Fruit fly (Drosophila melanogaster) whole organism, embryonic: Measurements from ENCODE around the gene gammaTub37C.

ENCODE experiments used
- Asciz ChIP-seq: fragments of 200-800 bp; sonication (Bioruptor generic); optimal IDR thresholded peaks from 2 replicates; lab custom pipeline; 2017; ENCODE audit warnings: missing biosample characterization, mild to moderate bottlenecking, missing genetic modification characterization, missing genetic modification reagents
- Bgb ChIP-seq: fragments of 200-800 bp; sonication (Bioruptor generic); IDR thresholded peaks from 2 replicates; pipeline ENCODE4 v1.3.6; 2022; ENCODE audit warnings: missing biosample characterization, missing genetic modification characterization; ENCODE audit not compliant: partially characterized antibody
- CG12744 ChIP-seq: fragments of 200-800 bp; sonication (Bioruptor generic); optimal IDR thresholded peaks from 2 replicates; lab custom pipeline; 2016; ENCODE audit warnings: missing biosample characterization, missing genetic modification characterization
- CG13296 ChIP-seq: fragments of 200-800 bp; sonication (Bioruptor generic); optimal IDR thresholded peaks from 3 replicates; lab custom pipeline; 2018; ENCODE audit warnings: missing biosample characterization, mild to moderate bottlenecking, missing genetic modification characterization
- CG1529 ChIP-seq: fragments of 200-800 bp; sonication (Bioruptor generic); optimal IDR thresholded peaks from 3 replicates; lab custom pipeline; 2018; ENCODE audit warnings: missing biosample characterization, missing genetic modification characterization
- CG15514 ChIP-seq: fragments of 200-800 bp; sonication (Bioruptor generic); optimal IDR thresholded peaks from 3 replicates; lab custom pipeline; 2017; ENCODE audit warnings: missing biosample characterization, missing genetic modification characterization, mild to moderate bottlenecking, moderate library complexity, missing genetic modification reagents
- CG17186 ChIP-seq: fragments of 200-800 bp; sonication (Bioruptor generic); optimal IDR thresholded peaks from 3 replicates; lab custom pipeline; 2017; ENCODE audit warnings: missing biosample characterization, missing genetic modification reagents, missing genetic modification characterization
- CG18262 ChIP-seq: fragments of 200-800 bp; optimal IDR thresholded peaks from 3 replicates; lab custom pipeline; 2019; ENCODE audit warnings: missing biosample characterization, mild to moderate bottlenecking, missing genetic modification characterization, moderate library complexity
- CG30020 ChIP-seq: fragments of 200-800 bp; optimal IDR thresholded peaks from 2 replicates; lab custom pipeline; 2019; ENCODE audit warnings: missing biosample characterization, mild to moderate bottlenecking, missing genetic modification characterization, moderate library complexity
- CG33213 ChIP-seq: fragments of 200-800 bp; sonication (Bioruptor generic); optimal IDR thresholded peaks from 3 replicates; lab custom pipeline; 2016; ENCODE audit warnings: missing biosample characterization, missing genetic modification characterization
- CG3995 ChIP-seq: fragments of 200-800 bp; sonication (Bioruptor generic); optimal IDR thresholded peaks from 3 replicates; lab custom pipeline; 2016; ENCODE audit warnings: missing biosample characterization, missing genetic modification characterization
- CG6254 ChIP-seq: fragments of 200-800 bp; sonication (Bioruptor generic); optimal IDR thresholded peaks from 3 replicates; lab custom pipeline; 2017; ENCODE audit warnings: mild to moderate bottlenecking, missing biosample characterization, missing genetic modification reagents, missing genetic modification characterization
- CG8359 ChIP-seq: fragments of 200-800 bp; sonication (Bioruptor generic); optimal IDR thresholded peaks from 2 replicates; lab custom pipeline; 2017; ENCODE audit warnings: missing biosample characterization, mild to moderate bottlenecking, missing genetic modification characterization, borderline replicate concordance
- CG8765 ChIP-seq: fragments of 200-800 bp; sonication (Bioruptor generic); IDR thresholded peaks from 2 replicates; pipeline ENCODE4 v1.3.6; 2022; ENCODE audit warnings: missing biosample characterization, missing genetic modification characterization
- CG8924 ChIP-seq: fragments of 200-800 bp; optimal IDR thresholded peaks from 3 replicates; lab custom pipeline; 2019; ENCODE audit warnings: missing biosample characterization, mild to moderate bottlenecking, missing genetic modification characterization, moderate library complexity
- CoRest ChIP-seq: fragments of 200-800 bp; sonication (Bioruptor generic); optimal IDR thresholded peaks from 3 replicates; lab custom pipeline; 2018; ENCODE audit warnings: missing biosample characterization, mild to moderate bottlenecking, missing genetic modification characterization, moderate library complexity
- CrebB ChIP-seq: fragments of 200-800 bp; sonication (Bioruptor generic); optimal IDR thresholded peaks from 3 replicates; lab custom pipeline; 2018; ENCODE audit warnings: missing biosample characterization, mild to moderate bottlenecking, missing genetic modification characterization
- Dp ChIP-seq: fragments of 200-800 bp; sonication (Bioruptor generic); optimal IDR thresholded peaks from 2 replicates; lab custom pipeline; 2018; ENCODE audit warnings: missing biosample characterization, mild to moderate bottlenecking, missing genetic modification characterization, moderate library complexity
- E2f2 ChIP-seq: fragments of 200-800 bp; sonication (Bioruptor generic); IDR thresholded peaks from 2 replicates; pipeline ENCODE4 v1.3.6; 2022; ENCODE audit warnings: missing biosample characterization, missing genetic modification characterization
- Ets97D ChIP-seq: fragments of 200-800 bp; sonication (Bioruptor generic); optimal IDR thresholded peaks from 3 replicates; lab custom pipeline; 2016; ENCODE audit warnings: missing biosample characterization, missing genetic modification characterization
- Gsc ChIP-seq: fragments of 200-800 bp; sonication (Bioruptor generic); IDR thresholded peaks from 2 replicates; pipeline ENCODE4 v1.3.6; 2022; ENCODE audit warnings: missing biosample characterization, missing genetic modification characterization
- H2.0 ChIP-seq: fragments of 200-800 bp; sonication (Bioruptor generic); IDR thresholded peaks from 2 replicates; pipeline ENCODE4 v1.3.6; 2022; ENCODE audit warnings: missing biosample characterization, missing genetic modification characterization
- HmgZ ChIP-seq: fragments of 200-800 bp; sonication (Bioruptor generic); optimal IDR thresholded peaks from 2 replicates; lab custom pipeline; 2018; ENCODE audit warnings: missing biosample characterization, mild to moderate bottlenecking, missing genetic modification characterization
- Hr39 ChIP-seq: fragments of >200 bp; optimal IDR thresholded peaks from 2 replicates; lab custom pipeline; 2017
- MBD-R2 ChIP-seq: fragments of 200-800 bp; sonication (Bioruptor generic); IDR thresholded peaks from 2 replicates; pipeline ENCODE4 v1.3.6; 2022; ENCODE audit warnings: missing biosample characterization, missing genetic modification characterization
- Max ChIP-seq: fragments of 200-800 bp; sonication (Bioruptor generic); optimal IDR thresholded peaks from 2 replicates; lab custom pipeline; 2016; ENCODE audit warnings: missing biosample characterization, mild to moderate bottlenecking, missing genetic modification characterization
- Poxn ChIP-seq: fragments of 200-800 bp; sonication (Bioruptor generic); IDR thresholded peaks from 2 replicates; pipeline ENCODE4 v1.3.6; 2022; ENCODE audit warnings: missing biosample characterization, missing genetic modification characterization
- Sox100B ChIP-seq: fragments of 200-800 bp; sonication (Bioruptor generic); optimal IDR thresholded peaks from 3 replicates; lab custom pipeline; 2018; ENCODE audit warnings: missing biosample characterization, mild to moderate bottlenecking, missing genetic modification characterization
- Sox102F ChIP-seq: fragments of 200-800 bp; sonication (Bioruptor generic); optimal IDR thresholded peaks from 2 replicates; lab custom pipeline; 2018; ENCODE audit warnings: missing biosample characterization, mild to moderate bottlenecking, missing genetic modification characterization, moderate library complexity
- Sry-δ ChIP-seq: fragments of 200-800 bp; sonication (Bioruptor generic); optimal IDR thresholded peaks from 2 replicates; lab custom pipeline; 2016; ENCODE audit warnings: missing biosample characterization, missing genetic modification characterization
- chn ChIP-seq: fragments of 200-800 bp; sonication (Bioruptor generic); optimal IDR thresholded peaks from 2 replicates; lab custom pipeline; 2016; ENCODE audit warnings: missing biosample characterization, missing genetic modification characterization
- disco-r ChIP-seq: fragments of 200-800 bp; sonication (Bioruptor generic); optimal IDR thresholded peaks from 2 replicates; lab custom pipeline; 2016; ENCODE audit warnings: missing biosample characterization, missing genetic modification characterization
- exex ChIP-seq: fragments of 200-800 bp; sonication (Bioruptor generic); optimal IDR thresholded peaks from 4 replicates; lab custom pipeline; 2018; ENCODE audit warnings: missing biosample characterization, mild to moderate bottlenecking, missing genetic modification characterization, moderate library complexity
- fd3F ChIP-seq: fragments of 200-800 bp; sonication (Bioruptor generic); optimal IDR thresholded peaks from 2 replicates; lab custom pipeline; 2018; ENCODE audit warnings: missing biosample characterization, mild to moderate bottlenecking, missing genetic modification characterization, moderate library complexity
- gfzf ChIP-seq: fragments of 200-800 bp; sonication (Bioruptor generic); optimal IDR thresholded peaks from 2 replicates; lab custom pipeline; 2016; ENCODE audit warnings: missing biosample characterization, mild to moderate bottlenecking, missing genetic modification characterization, moderate library complexity
- gro ChIP-seq: fragments of 200-800 bp; sonication (Bioruptor generic); optimal IDR thresholded peaks from 2 replicates; lab custom pipeline; 2016; ENCODE audit warnings: missing biosample characterization, missing genetic modification characterization
- gsb-n ChIP-seq: fragments of 200-800 bp; sonication (Bioruptor generic); optimal IDR thresholded peaks from 3 replicates; lab custom pipeline; 2018; ENCODE audit warnings: missing biosample characterization, mild to moderate bottlenecking, missing genetic modification characterization
- hth ChIP-seq: fragments of >200 bp; optimal IDR thresholded peaks from 2 replicates; lab custom pipeline; 2017; ENCODE audit warnings: inconsistent platforms
- insv ChIP-seq, 2 experiments: fragments of 200-800 bp; sonication (Bioruptor generic); optimal IDR thresholded peaks; 3 replicates each; lab custom pipeline; 2016 to 2018; ENCODE audit warnings: missing biosample characterization in 2 of 2, missing genetic modification characterization in 2 of 2
- jumu ChIP-seq: fragments of 200-800 bp; sonication (Bioruptor generic); optimal IDR thresholded peaks from 3 replicates; lab custom pipeline; 2016; ENCODE audit warnings: missing biosample characterization, missing genetic modification characterization
- lab ChIP-seq: fragments of 200-800 bp; sonication (Bioruptor generic); optimal IDR thresholded peaks from 3 replicates; lab custom pipeline; 2017; ENCODE audit warnings: missing biosample characterization, missing genetic modification characterization, mild to moderate bottlenecking, moderate library complexity, missing genetic modification reagents
- luna ChIP-seq: fragments of 200-800 bp; sonication (Bioruptor generic); optimal IDR thresholded peaks from 2 replicates; lab custom pipeline; 2016; ENCODE audit warnings: missing biosample characterization, missing genetic modification characterization
- repo ChIP-seq: fragments of 200-800 bp; sonication (Bioruptor generic); optimal IDR thresholded peaks from 2 replicates; lab custom pipeline; 2016; ENCODE audit warnings: missing biosample characterization, missing genetic modification characterization
- ro ChIP-seq: fragments of 200-800 bp; sonication (Bioruptor generic); IDR thresholded peaks from 2 replicates; pipeline ENCODE4 v1.3.6; 2022; ENCODE audit warnings: missing biosample characterization, missing genetic modification characterization
- row ChIP-seq: fragments of 200-800 bp; sonication (Bioruptor generic); IDR thresholded peaks from 3 replicates; pipeline ENCODE4 v1.3.6; 2022; ENCODE audit warnings: missing biosample characterization, missing genetic modification characterization
- salm ChIP-seq: fragments of 200-800 bp; sonication (Bioruptor generic); optimal IDR thresholded peaks from 2 replicates; lab custom pipeline; 2018; ENCODE audit warnings: missing biosample characterization, mild to moderate bottlenecking, missing genetic modification characterization
- schlank ChIP-seq: fragments of 200-800 bp; sonication (Bioruptor generic); optimal IDR thresholded peaks from 2 replicates; lab custom pipeline; 2018; ENCODE audit warnings: missing biosample characterization, mild to moderate bottlenecking, missing genetic modification characterization
- slbo ChIP-seq: fragments of 200-800 bp; sonication (Bioruptor generic); IDR thresholded peaks from 2 replicates; pipeline ENCODE4 v1.3.6; 2022; ENCODE audit warnings: missing biosample characterization, missing genetic modification characterization
- stwl ChIP-seq: fragments of 200-800 bp; sonication (Bioruptor generic); optimal IDR thresholded peaks from 3 replicates; lab custom pipeline; 2018; ENCODE audit warnings: missing biosample characterization, mild to moderate bottlenecking, missing genetic modification characterization, moderate library complexity
- vvl ChIP-seq: fragments of 200-800 bp; sonication (Bioruptor generic); IDR thresholded peaks from 2 replicates; pipeline ENCODE4 v1.3.6; 2022; ENCODE audit warnings: missing biosample characterization, missing genetic modification characterization
- zen ChIP-seq: fragments of 200-800 bp; sonication (Bioruptor generic); optimal IDR thresholded peaks from 3 replicates; lab custom pipeline; 2018; ENCODE audit warnings: missing biosample characterization, mild to moderate bottlenecking, missing genetic modification characterization, moderate library complexity

gammaTub37C gene

DNA sequence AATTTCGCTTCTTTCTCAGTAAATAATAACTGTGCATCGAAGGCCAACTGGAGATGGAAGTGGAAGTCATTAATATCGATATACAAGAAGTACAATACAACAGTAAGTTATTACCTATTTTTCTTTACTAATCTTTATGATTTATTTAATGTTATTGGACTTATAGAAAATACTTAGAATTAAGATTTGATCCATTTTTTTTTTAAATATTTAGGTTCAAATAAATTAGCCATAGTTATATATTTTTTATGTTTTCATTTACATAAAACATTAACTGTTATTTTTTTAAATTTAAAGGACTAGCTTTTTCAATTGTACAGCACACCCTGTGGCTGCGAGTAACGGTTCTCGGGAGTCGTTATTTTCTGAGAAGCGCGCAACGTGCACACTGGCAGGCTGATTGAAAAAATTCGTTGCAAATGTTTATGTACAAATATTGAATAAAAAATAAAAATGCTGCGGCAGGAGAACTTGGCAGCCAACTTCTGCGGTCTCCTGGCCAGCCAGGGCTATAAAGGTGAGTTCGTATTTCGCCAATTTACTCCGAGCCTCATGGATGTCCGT lies at the start of gene gammaTub37C, which contains the start of gene pigeon:
Gene gammaTub37C, minus strand, starts transcription at position 51 of the 564 bp plus-strand sequence.
Gene pigeon, plus strand, starts transcription at position 368 of the 564 bp plus-strand sequence.
- TF ChIP-seq CG8359, result no peak
- TF ChIP-seq CG8924 (tag; lab: Kevin White, UChicago), result peak; percentile 12
- TF ChIP-seq CG8765 (GFP tag; lab: Robert Waterston, UW), result no peak
- no peak for TF ChIP-seq hth (lab: Kevin White, UChicago)
- TF ChIP-seq Max (GFP tag; lab: Kevin White, UChicago), result peak; percentile 21
- TF ChIP-seq Ets97D, result peak; percentile 47
- peak; percentile 100 for TF ChIP-seq CG6254
- peak; percentile 43 for TF ChIP-seq CG33213
- peak; percentile 57 for TF ChIP-seq CG3995
- TF ChIP-seq exex (tag; lab: Kevin White, UChicago), result no peak
- TF ChIP-seq Sry-δ (GFP tag; lab: Kevin White, UChicago), result peak; percentile 1
- no peak for TF ChIP-seq vvl (GFP tag; lab: Robert Waterston, UW)
- TF ChIP-seq CoRest, result peak; percentile 50
- TF ChIP-seq schlank, result no peak
- TF ChIP-seq CG1529, result no peak
- TF ChIP-seq Sox102F, result no peak
- TF ChIP-seq Dp (GFP tag; lab: Kevin White, UChicago), result peak; percentile 53
- no peak for TF ChIP-seq jumu (GFP tag; lab: Kevin White, UChicago)
- no peak for TF ChIP-seq salm (tag; lab: Kevin White, UChicago)
- TF ChIP-seq MBD-R2, result peak; percentile 89
- no peak for TF ChIP-seq Hr39 (lab: Kevin White, UChicago)
- TF ChIP-seq row (GFP tag; lab: Robert Waterston, UW), result peak; percentile 30; the same call in 1 of the 3 replicates
- peak; percentile 71 for TF ChIP-seq stwl (tag; lab: Kevin White, UChicago)
- no peak for TF ChIP-seq H2.0
- peak; percentile 27; the same call in 1 of the 2 replicates for TF ChIP-seq Bgb
- TF ChIP-seq Asciz (GFP tag; lab: Kevin White, UChicago), result peak; percentile 14
- peak; percentile 3 for TF ChIP-seq gsb-n (tag; lab: Kevin White, UChicago)
- TF ChIP-seq zen (tag; lab: Kevin White, UChicago), result no peak
- TF ChIP-seq E2f2, result 0 out of 2 replicates have a peak, but pooled peaks have one; percentile 33
- no peak for TF ChIP-seq Poxn (GFP tag; lab: Robert Waterston, UW)
- TF ChIP-seq CG12744 (GFP tag; lab: Kevin White, UChicago), result no peak
- TF ChIP-seq chn (GFP tag; lab: Kevin White, UChicago), result no peak
- TF ChIP-seq HmgZ, result peak; percentile 15
- TF ChIP-seq Gsc (GFP tag; lab: Robert Waterston, UW), result no peak
- TF ChIP-seq repo (GFP tag; lab: Kevin White, UChicago), result no peak
- peak; percentile 34 for TF ChIP-seq CG15514 (GFP tag; lab: Kevin White, UChicago)
- TF ChIP-seq insv (GFP tag; optimal IDR thresholded peaks at IDR 0.05; lab: Kevin White, UChicago), result peak in 1 of 2 experiments; percentile 5
- peak; percentile 52 for TF ChIP-seq CG30020
- TF ChIP-seq luna (GFP tag; lab: Kevin White, UChicago), result no peak
- TF ChIP-seq CG13296 (GFP tag; lab: Kevin White, UChicago), result no peak
- TF ChIP-seq fd3F (GFP tag; lab: Kevin White, UChicago), result no peak
- TF ChIP-seq gro (GFP tag; lab: Kevin White, UChicago), result no peak
- no peak for TF ChIP-seq Sox100B (GFP tag; lab: Kevin White, UChicago)
- TF ChIP-seq lab (GFP tag; lab: Kevin White, UChicago), result no peak
- TF ChIP-seq CrebB (tag; lab: Kevin White, UChicago), result no peak
- TF ChIP-seq slbo (GFP tag; lab: Robert Waterston, UW), result no peak
- peak; percentile 84 for TF ChIP-seq gfzf (GFP tag; lab: Kevin White, UChicago)
- peak; percentile 9 for TF ChIP-seq CG17186 (GFP tag; lab: Kevin White, UChicago)
- TF ChIP-seq disco-r (GFP tag; lab: Kevin White, UChicago), result no peak
- TF ChIP-seq CG18262, result peak; percentile 14
- TF ChIP-seq ro (GFP tag; lab: Robert Waterston, UW), result no peak
